Fruit fly (Drosophila melanogaster) whole organism, embryonic: ENCODE results near the gene CG14913.

Experiments used
- Adf1 ChIP-seq: fragments of 200-800 bp; sonication (Bioruptor generic); IDR thresholded peaks from 2 replicates; pipeline ENCODE4 v1.3.6; 2022; ENCODE audit warnings: missing biosample characterization, missing genetic modification characterization
- Asciz ChIP-seq: fragments of 200-800 bp; sonication (Bioruptor generic); optimal IDR thresholded peaks from 2 replicates; lab custom pipeline; 2017; ENCODE audit warnings: missing biosample characterization, mild to moderate bottlenecking, missing genetic modification characterization, missing genetic modification reagents
- B-H1 ChIP-seq: fragments of 200-800 bp; sonication (Bioruptor generic); IDR thresholded peaks from 3 replicates; pipeline ENCODE4 v1.3.6; 2022; ENCODE audit warnings: missing biosample characterization, missing genetic modification characterization
- B-H2 ChIP-seq: fragments of 200-800 bp; sonication (Bioruptor generic); optimal IDR thresholded peaks from 2 replicates; lab custom pipeline; 2018; ENCODE audit warnings: missing biosample characterization, mild to moderate bottlenecking, missing genetic modification characterization
- CG10147 ChIP-seq: fragments of 200-800 bp; sonication (Bioruptor generic); optimal IDR thresholded peaks from 2 replicates; lab custom pipeline; 2019; ENCODE audit warnings: missing biosample characterization, mild to moderate bottlenecking, missing genetic modification characterization, moderate library complexity
- CG15601 ChIP-seq: fragments of 200-800 bp; sonication (Bioruptor generic); optimal IDR thresholded peaks from 3 replicates; lab custom pipeline; 2019; ENCODE audit warnings: missing biosample characterization, mild to moderate bottlenecking, missing genetic modification characterization, moderate library complexity
- CG17385 ChIP-seq: fragments of 200-800 bp; sonication (Bioruptor generic); optimal IDR thresholded peaks from 3 replicates; lab custom pipeline; 2018; ENCODE audit warnings: missing biosample characterization, mild to moderate bottlenecking, missing genetic modification characterization
- CG18619 ChIP-seq: fragments of 200-800 bp; sonication (Bioruptor generic); optimal IDR thresholded peaks from 3 replicates; lab custom pipeline; 2017; ENCODE audit warnings: missing biosample characterization, mild to moderate bottlenecking, missing genetic modification characterization
- CG2678 ChIP-seq: fragments of 200-800 bp; sonication (Bioruptor generic); optimal IDR thresholded peaks from 3 replicates; lab custom pipeline; 2019; ENCODE audit warnings: missing biosample characterization, mild to moderate bottlenecking, missing genetic modification characterization, moderate library complexity
- CG2889 ChIP-seq: fragments of 200-800 bp; sonication (Bioruptor generic); IDR thresholded peaks from 3 replicates; pipeline ENCODE4 v1.3.6; 2022; ENCODE audit warnings: missing biosample characterization, missing genetic modification characterization
- CG4404 ChIP-seq: fragments of 200-800 bp; sonication (Bioruptor generic); IDR thresholded peaks from 2 replicates; pipeline ENCODE4 v1.3.6; 2022; ENCODE audit warnings: missing biosample characterization, missing genetic modification characterization
- CG6175 ChIP-seq: fragments of 200-800 bp; sonication (Bioruptor generic); IDR thresholded peaks from 3 replicates; pipeline ENCODE4 v1.3.6; 2022; ENCODE audit warnings: missing biosample characterization, missing genetic modification characterization
- CG7839 ChIP-seq: fragments of 200-800 bp; sonication (Bioruptor generic); optimal IDR thresholded peaks from 3 replicates; lab custom pipeline; 2018; ENCODE audit warnings: missing biosample characterization, mild to moderate bottlenecking, missing genetic modification characterization, moderate library complexity
- CG7928 ChIP-seq: fragments of 200-800 bp; sonication (Bioruptor generic); optimal IDR thresholded peaks from 2 replicates; lab custom pipeline; 2017; ENCODE audit warnings: missing biosample characterization, mild to moderate bottlenecking, missing genetic modification characterization
- CG7963 ChIP-seq: fragments of 200-800 bp; sonication (Bioruptor generic); IDR thresholded peaks from 3 replicates; pipeline ENCODE4 v1.3.6; 2022; ENCODE audit warnings: missing biosample characterization, missing genetic modification characterization; ENCODE audit not compliant: partially characterized antibody
- CG8478 ChIP-seq: fragments of >200 bp; optimal IDR thresholded peaks from 2 replicates; lab custom pipeline; 2018
- CG9817 ChIP-seq: fragments of 200-800 bp; sonication (Bioruptor generic); optimal IDR thresholded peaks from 2 replicates; lab custom pipeline; 2018; ENCODE audit warnings: missing biosample characterization, mild to moderate bottlenecking, missing genetic modification characterization, moderate library complexity
- CoRest ChIP-seq: fragments of 200-800 bp; sonication (Bioruptor generic); optimal IDR thresholded peaks from 3 replicates; lab custom pipeline; 2018; ENCODE audit warnings: missing biosample characterization, mild to moderate bottlenecking, missing genetic modification characterization, moderate library complexity
- Dfd ChIP-seq, 2 experiments: fragments of >200 bp; optimal IDR thresholded peaks; 2 replicates each; lab custom pipeline; 2017; ENCODE audit warnings: missing biosample characterization in 2 of 2, missing genetic modification characterization in 2 of 2
- Dip2 ChIP-seq: fragments of 200-800 bp; sonication (Bioruptor generic); IDR thresholded peaks from 2 replicates; pipeline ENCODE4 v1.3.6; 2022; ENCODE audit warnings: missing biosample characterization, missing genetic modification characterization
- Doc2 ChIP-seq: fragments of 200-800 bp; sonication (Bioruptor generic); IDR thresholded peaks from 2 replicates; pipeline ENCODE4 v1.3.6; 2022; ENCODE audit warnings: missing biosample characterization, missing genetic modification characterization
- Hmr ChIP-seq: fragments of 200-800 bp; sonication (Bioruptor generic); optimal IDR thresholded peaks from 3 replicates; lab custom pipeline; 2017; ENCODE audit warnings: mild to moderate bottlenecking, missing biosample characterization, missing genetic modification reagents, missing genetic modification characterization
- MBD-R2 ChIP-seq: fragments of 200-800 bp; sonication (Bioruptor generic); IDR thresholded peaks from 2 replicates; pipeline ENCODE4 v1.3.6; 2022; ENCODE audit warnings: missing biosample characterization, missing genetic modification characterization
- Neu2 ChIP-seq: fragments of 200-800 bp; sonication (Bioruptor generic); optimal IDR thresholded peaks from 3 replicates; lab custom pipeline; 2016; ENCODE audit warnings: missing biosample characterization, missing genetic modification characterization, borderline replicate concordance
- Optix ChIP-seq: fragments of 200-800 bp; sonication (Bioruptor generic); IDR thresholded peaks from 3 replicates; pipeline ENCODE4 v1.3.6; 2022; ENCODE audit warnings: missing biosample characterization, missing genetic modification characterization
- Ravus ChIP-seq: fragments of 200-800 bp; sonication (Bioruptor generic); IDR thresholded peaks from 2 replicates; pipeline ENCODE4 v1.3.6; 2022; ENCODE audit warnings: missing biosample characterization, missing genetic modification characterization
- Taf1 ChIP-seq: fragments of 200-800 bp; sonication (Bioruptor generic); IDR thresholded peaks from 2 replicates; pipeline ENCODE4 v1.3.6; 2022; ENCODE audit warnings: missing biosample characterization, missing genetic modification characterization
- YL-1 ChIP-seq: fragments of 200-800 bp; sonication (Bioruptor generic); optimal IDR thresholded peaks from 3 replicates; lab custom pipeline; 2017; ENCODE audit warnings: missing biosample characterization, mild to moderate bottlenecking, missing genetic modification characterization
- crol ChIP-seq: fragments of 200-800 bp; sonication (Bioruptor generic); IDR thresholded peaks from 2 replicates; pipeline ENCODE4 v1.3.6; 2022; ENCODE audit warnings: missing biosample characterization, missing genetic modification characterization
- ems ChIP-seq: fragments of 200-800 bp; sonication (Bioruptor generic); optimal IDR thresholded peaks from 3 replicates; lab custom pipeline; 2016; ENCODE audit warnings: missing biosample characterization, missing genetic modification characterization
- eve ChIP-seq, 2 experiments: fragments of >200 bp; optimal IDR thresholded peaks; 2 replicates each; lab custom pipeline; 2017; ENCODE audit warnings: missing biosample characterization in 2 of 2, missing genetic modification characterization in 2 of 2
- exex ChIP-seq: fragments of 200-800 bp; sonication (Bioruptor generic); optimal IDR thresholded peaks from 4 replicates; lab custom pipeline; 2018; ENCODE audit warnings: missing biosample characterization, mild to moderate bottlenecking, missing genetic modification characterization, moderate library complexity
- fd102C ChIP-seq: fragments of 200-800 bp; sonication (Bioruptor generic); optimal IDR thresholded peaks from 2 replicates; lab custom pipeline; 2018; ENCODE audit warnings: missing biosample characterization, mild to moderate bottlenecking, missing genetic modification characterization, moderate library complexity
- fd96Cb ChIP-seq: fragments of 200-800 bp; sonication (Bioruptor generic); optimal IDR thresholded peaks from 2 replicates; lab custom pipeline; 2018; ENCODE audit warnings: missing biosample characterization, mild to moderate bottlenecking, missing genetic modification characterization, moderate library complexity
- fru ChIP-seq: fragments of >200 bp; optimal IDR thresholded peaks from 2 replicates; lab custom pipeline; 2017
- gsb ChIP-seq: fragments of 200-800 bp; sonication (Bioruptor generic); IDR thresholded peaks from 2 replicates; pipeline ENCODE4 v1.3.6; 2022; ENCODE audit warnings: missing biosample characterization, missing genetic modification characterization
- hb ChIP-seq: fragments of 200-800 bp; sonication (Bioruptor generic); IDR thresholded peaks from 3 replicates; pipeline ENCODE4 v1.3.6; 2022; ENCODE audit warnings: missing biosample characterization, missing genetic modification characterization; ENCODE audit not compliant: partially characterized antibody
- jigr1 ChIP-seq: fragments of 200-800 bp; sonication (Bioruptor generic); IDR thresholded peaks from 3 replicates; pipeline ENCODE4 v1.3.6; 2022; ENCODE audit warnings: missing biosample characterization, missing genetic modification characterization
- jing ChIP-seq: fragments of 200-800 bp; sonication (Bioruptor generic); optimal IDR thresholded peaks from 2 replicates; lab custom pipeline; 2018; ENCODE audit warnings: missing biosample characterization, mild to moderate bottlenecking, missing genetic modification characterization
- maf-S ChIP-seq: fragments of 200-800 bp; sonication (Bioruptor generic); optimal IDR thresholded peaks from 2 replicates; lab custom pipeline; 2016; ENCODE audit warnings: missing biosample characterization, missing genetic modification characterization
- nerfin-1 ChIP-seq: fragments of 200-800 bp; sonication (Bioruptor generic); optimal IDR thresholded peaks from 3 replicates; lab custom pipeline; 2019; ENCODE audit warnings: missing biosample characterization, mild to moderate bottlenecking, missing genetic modification characterization, moderate library complexity
- oc ChIP-seq: fragments of 200-800 bp; sonication (Bioruptor generic); optimal IDR thresholded peaks from 2 replicates; lab custom pipeline; 2018; ENCODE audit warnings: missing biosample characterization, mild to moderate bottlenecking, missing genetic modification characterization, moderate library complexity
- pan ChIP-seq, 4 experiments: fragments of >200 bp in 3 of 4; fragments of 200-800 bp in 1 of 4; sonication (Bioruptor generic) in 1 of 4; optimal IDR thresholded peaks in 3 of 4; IDR thresholded peaks in 1 of 4; 2 replicates each; pipeline versions ENCODE4 v1.3.6 to Lab custom; 2017 to 2022; ENCODE audit warnings: missing biosample characterization in 2 of 4, missing genetic modification characterization in 2 of 4, mixed read lengths in 1 of 4
- peb ChIP-seq: fragments of 200-800 bp; sonication (Bioruptor generic); IDR thresholded peaks from 2 replicates; pipeline ENCODE4 v1.3.6; 2022; ENCODE audit warnings: missing biosample characterization, missing genetic modification characterization
- sr ChIP-seq: fragments of 200-800 bp; sonication (Bioruptor generic); IDR thresholded peaks from 3 replicates; pipeline ENCODE4 v1.3.6; 2022; ENCODE audit warnings: missing biosample characterization, missing genetic modification characterization
- tgo ChIP-seq: fragments of 200-800 bp; sonication (Bioruptor generic); IDR thresholded peaks from 3 replicates; pipeline ENCODE4 v1.3.6; 2022; ENCODE audit warnings: missing biosample characterization, missing genetic modification characterization
- tin ChIP-seq: fragments of 200-800 bp; sonication (Bioruptor generic); optimal IDR thresholded peaks from 3 replicates; lab custom pipeline; 2016; ENCODE audit warnings: missing biosample characterization, missing genetic modification characterization
- tio ChIP-seq: fragments of 200-800 bp; sonication (Bioruptor generic); optimal IDR thresholded peaks from 2 replicates; lab custom pipeline; 2017; ENCODE audit warnings: missing biosample characterization, missing genetic modification characterization, inconsistent platforms
- wdn ChIP-seq: fragments of 200-800 bp; sonication (Bioruptor generic); IDR thresholded peaks from 2 replicates; pipeline ENCODE4 v1.3.6; 2022; ENCODE audit warnings: missing biosample characterization, missing genetic modification characterization

The CG14913 gene

dm6 chr2L:11037583-11038517, 21.1 kb downstream of the CG14913 start (continued):
- peak; percentile 43 for TF ChIP-seq CG8478 (lab: Kevin White, UChicago)
- no peak for TF ChIP-seq peb (GFP tag; lab: Robert Waterston, UW)
- no peak for TF ChIP-seq oc (tag; lab: Kevin White, UChicago)
- no peak for TF ChIP-seq jigr1
- peak; percentile 53 for TF ChIP-seq tio (GFP tag; lab: Kevin White, UChicago)
- no peak for TF ChIP-seq YL-1 (GFP tag; lab: Kevin White, UChicago)
- no peak for TF ChIP-seq B-H2
- peak; percentile 60 for TF ChIP-seq CG2678 (tag; lab: Kevin White, UChicago)
- peak; percentile 88 for TF ChIP-seq crol (GFP tag; lab: Robert Waterston, UW)
- peak; percentile 15 for TF ChIP-seq CG10147
- peak; percentile 41 for TF ChIP-seq Asciz (GFP tag; lab: Kevin White, UChicago)
- no peak for TF ChIP-seq wdn (GFP tag; lab: Robert Waterston, UW)
- TF ChIP-seq Dip2 (GFP tag; lab: Robert Waterston, UW) = no peak
- no peak for TF ChIP-seq Taf1 (GFP tag; lab: Robert Waterston, UW)
- peak; percentile 28 for TF ChIP-seq CG15601 (tag; lab: Kevin White, UChicago)
- peak; percentile 17 for TF ChIP-seq CG9817 (tag; lab: Kevin White, UChicago)
- TF ChIP-seq tin (GFP tag; lab: Kevin White, UChicago) = peak; percentile 35
- TF ChIP-seq CG17385 (GFP tag; lab: Kevin White, UChicago) = peak; percentile 47
- no peak for TF ChIP-seq CG2889 (GFP tag; lab: Robert Waterston, UW)
- peak; percentile 2 for TF ChIP-seq jing (GFP tag; lab: Kevin White, UChicago)
- TF ChIP-seq Doc2 (GFP tag; lab: Robert Waterston, UW) = no peak
- TF ChIP-seq fru (lab: Kevin White, UChicago) = no peak
- peak; percentile 70 for TF ChIP-seq CoRest (tag; lab: Kevin White, UChicago)
- no peak for TF ChIP-seq nerfin-1 (tag; lab: Kevin White, UChicago)
- peak in 1 of 2 experiments; percentile 67 for TF ChIP-seq eve (GFP tag; optimal IDR thresholded peaks at IDR 0.05; lab: Kevin White, UChicago)
- TF ChIP-seq gsb (GFP tag; lab: Robert Waterston, UW) = no peak
- TF ChIP-seq Dfd (GFP tag; optimal IDR thresholded peaks at IDR 0.05; lab: Kevin White, UChicago) = no peak
- no peak; the same call in 2 of the 3 replicates for TF ChIP-seq B-H1 (GFP tag; lab: Robert Waterston, UW)
- no peak; the same call in 1 of the 2 replicates for TF ChIP-seq Ravus
- TF ChIP-seq CG7963 (GFP tag; lab: Robert Waterston, UW) = no peak
- no peak for TF ChIP-seq MBD-R2 (GFP tag; lab: Robert Waterston, UW)
- no peak for TF ChIP-seq sr (GFP tag; lab: Robert Waterston, UW)
- TF ChIP-seq tgo (GFP tag; lab: Robert Waterston, UW) = peak; percentile 39; the same call in 2 of the 3 replicates
- TF ChIP-seq maf-S (GFP tag; lab: Kevin White, UChicago) = no peak
- TF ChIP-seq fd96Cb (tag; lab: Kevin White, UChicago) = peak; percentile 44
- no peak for TF ChIP-seq CG7928 (GFP tag; lab: Kevin White, UChicago)
- TF ChIP-seq exex = peak; percentile 46
- TF ChIP-seq Optix (GFP tag; lab: Robert Waterston, UW) = 0 out of 3 replicates have a peak, but pooled peaks have one; percentile 7
- TF ChIP-seq Hmr (GFP tag; lab: Kevin White, UChicago) = peak; percentile 39
- no peak for TF ChIP-seq CG6175 (GFP tag; lab: Robert Waterston, UW)
- peak; percentile 49 for TF ChIP-seq CG18619 (GFP tag; lab: Kevin White, UChicago)
- TF ChIP-seq ems (GFP tag; lab: Kevin White, UChicago) = no peak
- no peak for TF ChIP-seq fd102C (GFP tag; lab: Kevin White, UChicago)
- TF ChIP-seq Neu2 (GFP tag; lab: Kevin White, UChicago) = no peak
- no peak for TF ChIP-seq hb (GFP tag; lab: Robert Waterston, UW)
- no peak for TF ChIP-seq pan (optimal IDR thresholded peaks at IDR 0.05; lab: Kevin White, UChicago)
- TF ChIP-seq pan (GFP tag; optimal IDR thresholded peaks at IDR 0.05 in 1 of 2, IDR thresholded peaks at IDR 0.05 in 1 of 2) = no peak
- TF ChIP-seq Adf1 (GFP tag; lab: Robert Waterston, UW) = no peak
- TF ChIP-seq CG4404 (GFP tag; lab: Robert Waterston, UW) = no peak
- peak; percentile 66 for TF ChIP-seq CG7839
